Worm (Caenorhabditis elegans) whole organism, mixed stage, embryonic: ENCODE measurements around the gene M04G7.5.

Source experiments
- blmp-1 ChIP-seq: fragments of 150-350 bp; optimal IDR thresholded peaks from 2 replicates; lab custom pipeline; 2014; ENCODE audit warnings: missing biosample characterization, missing genetic modification characterization
- lin-13 ChIP-seq: fragments of 150-350 bp; optimal IDR thresholded peaks from 2 replicates; lab custom pipeline; 2014; ENCODE audit warnings: missing biosample characterization, missing genetic modification characterization
- lsy-2 ChIP-seq: fragments of 150-350 bp; optimal IDR thresholded peaks from 2 replicates; lab custom pipeline; 2014; ENCODE audit warnings: missing biosample characterization, missing genetic modification characterization
- nhr-28 ChIP-seq: fragments of 150-350 bp; optimal IDR thresholded peaks from 2 replicates; lab custom pipeline; 2014; ENCODE audit warnings: missing biosample characterization, missing genetic modification characterization
- sem-2 ChIP-seq: fragments of 200-800 bp; sonication (Bioruptor generic); optimal IDR thresholded peaks from 2 replicates; lab custom pipeline; 2018; ENCODE audit warnings: mild to moderate bottlenecking, missing genetic modification characterization, missing compliant biosample characterization
- sptf-1 ChIP-seq: sonication (generic microtip); optimal IDR thresholded peaks from 2 replicates; lab custom pipeline; 2017; ENCODE audit warnings: mild to moderate bottlenecking, missing genetic modification characterization, moderate library complexity, missing compliant biosample characterization
- tbx-8 ChIP-seq: fragments of 200-800 bp; sonication (Bioruptor generic); optimal IDR thresholded peaks from 2 replicates; lab custom pipeline; 2018; ENCODE audit warnings: mild to moderate bottlenecking, missing genetic modification characterization, moderate library complexity, missing compliant biosample characterization
- unc-62 ChIP-seq: fragments of 150-350 bp; optimal IDR thresholded peaks from 2 replicates; lab custom pipeline; 2014; ENCODE audit warnings: missing biosample characterization, missing genetic modification reagents, missing genetic modification characterization

ce11 chrIV:468307-468706 lies 13.4 kb downstream of the M04G7.5 start:
- TF ChIP-seq lsy-2 (tag; lab: Kevin White, UChicago): no peak
- no peak for TF ChIP-seq blmp-1 (tag; lab: Kevin White, UChicago)
- no peak for TF ChIP-seq nhr-28
- TF ChIP-seq lin-13 (tag; lab: Kevin White, UChicago): no peak
- no peak for TF ChIP-seq unc-62 (GFP tag; lab: Kevin White, UChicago)
- no peak for TF ChIP-seq tbx-8 (GFP tag; lab: Kevin White, UChicago)
- TF ChIP-seq sem-2: no peak
- no peak for TF ChIP-seq sptf-1
